Worm (Caenorhabditis elegans): ENCODE data around the gene F45H10.5.

Gene F45H10.5

DNA sequence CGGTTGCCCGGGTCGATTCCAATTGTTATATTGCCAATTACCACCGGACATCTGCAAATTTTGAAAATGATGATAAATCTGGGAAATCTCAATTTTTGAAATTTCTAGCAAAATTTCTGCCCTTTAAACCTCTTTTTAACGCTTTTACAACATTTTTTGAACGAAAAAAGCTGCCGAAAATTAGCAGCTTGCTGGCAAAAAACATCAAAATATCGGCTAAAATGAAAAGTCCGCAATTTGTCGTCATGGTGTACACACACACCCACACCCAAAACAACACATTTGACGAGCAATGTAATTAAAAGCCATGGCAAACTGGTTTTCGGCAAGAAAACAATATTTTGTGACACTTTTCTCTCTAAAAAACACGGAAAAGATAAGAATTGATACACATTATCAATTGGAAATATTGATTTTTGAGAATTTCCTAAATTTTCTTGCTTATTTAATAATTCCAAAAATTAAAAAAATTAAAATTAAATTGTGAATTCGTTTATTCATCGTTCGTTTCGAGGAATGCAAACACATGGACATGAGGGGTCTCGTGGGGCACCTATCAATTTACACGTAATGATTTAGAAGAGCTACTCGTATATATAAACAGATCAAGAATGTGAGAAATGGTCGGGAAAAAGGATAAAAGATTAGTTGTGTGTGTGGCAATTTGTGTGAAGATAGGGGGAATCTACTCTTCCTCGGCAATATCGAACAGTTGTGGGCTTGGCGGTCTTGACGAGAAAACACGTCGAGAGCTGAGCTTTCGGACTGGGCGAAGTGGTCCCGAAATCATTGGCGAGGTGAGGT is 40.9 kb upstream of the F45H10.5 start, which contains the start of gene pqn-27:
Gene pqn-27 (minus strand): TSS at position 51 of the 804 bp plus-strand sequence.
- TF ChIP-seq unc-55 (GFP tag; optimal IDR thresholded peaks at IDR 0.05) (peak; percentile 42), ama-1 (optimal IDR thresholded peaks at IDR 0.05) (peak; percentile 96), unc-39 (tag; optimal IDR thresholded peaks at IDR 0.05) (no peak), nhr-11 (tag; optimal IDR thresholded peaks at IDR 0.05) (no peak), C34F6.9 (tag; optimal IDR thresholded peaks at IDR 0.05) (peak; percentile 57), ztf-11 (tag; optimal IDR thresholded peaks at IDR 0.05) (no peak), blmp-1 (tag; optimal IDR thresholded peaks at IDR 0.05; ENCODE audit: insufficient read depth) (peak; percentile 60), nhr-77 (tag; optimal IDR thresholded peaks at IDR 0.05) (no peak), gmeb-1 (tag; optimal IDR thresholded peaks at IDR 0.05) (peak; percentile 69), elt-3 (tag; optimal IDR thresholded peaks at IDR 0.05) (no peak), lin-39 (tag; optimal IDR thresholded peaks at IDR 0.05) (no peak), ZK546.5 (tag; optimal IDR thresholded peaks at IDR 0.05) (no peak), ceh-16 (tag; optimal IDR thresholded peaks at IDR 0.05) (no peak), ztf-4 (tag; optimal IDR thresholded peaks at IDR 0.05) (peak; percentile 91), R02D3.7 (tag; optimal IDR thresholded peaks at IDR 0.05) (no peak), sem-4 (tag; optimal IDR thresholded peaks at IDR 0.05) (peak; percentile 59), crh-2 (tag; optimal IDR thresholded peaks at IDR 0.05) (peak; percentile 89), nhr-10 (tag; optimal IDR thresholded peaks at IDR 0.05) (no peak), lin-11 (tag; optimal IDR thresholded peaks at IDR 0.05) (no peak), nhr-23 (tag; optimal IDR thresholded peaks at IDR 0.05) (no peak), nhr-21 (tag; optimal IDR thresholded peaks at IDR 0.05) (peak; percentile 89), lsy-2 (tag; optimal IDR thresholded peaks at IDR 0.05) (peak; percentile 58 to 83), nhr-25 (tag; optimal IDR thresholded peaks at IDR 0.05) (peak; percentile 89), nhr-129 (tag; optimal IDR thresholded peaks at IDR 0.05) (peak; percentile 60), snpc-4 (tag; optimal IDR thresholded peaks at IDR 0.05) (no peak), dmd-4 (tag; optimal IDR thresholded peaks at IDR 0.05) (no peak), sma-3 (GFP tag; optimal IDR thresholded peaks at IDR 0.05) (peak; percentile 85), nhr-6 (tag; optimal IDR thresholded peaks at IDR 0.05) (peak; percentile 84), egl-27 (tag; optimal IDR thresholded peaks at IDR 0.05) (no peak), elt-1 (tag; optimal IDR thresholded peaks at IDR 0.05) (no peak), alr-1 (tag; optimal IDR thresholded peaks at IDR 0.05) (no peak), nhr-12 (tag; optimal IDR thresholded peaks at IDR 0.05) (peak; percentile 12), sma-9 (GFP tag; optimal IDR thresholded peaks at IDR 0.05) (peak; percentile 75), sma-9 (tag; optimal IDR thresholded peaks at IDR 0.05) (no peak), Y55F3AM.14 (GFP tag; optimal IDR thresholded peaks at IDR 0.05) (peak; percentile 80), F13H6.1 (tag; optimal IDR thresholded peaks at IDR 0.05) (peak; percentile 75), peb-1 (tag; optimal IDR thresholded peaks at IDR 0.05) (no peak), ztf-1 (GFP tag; conservative IDR thresholded peaks at IDR 0.05) (no peak), unc-62 (GFP tag; optimal IDR thresholded peaks at IDR 0.05) (peak; percentile 32), mbf-1 (tag; optimal IDR thresholded peaks at IDR 0.05) (no peak), mab-5 (tag; optimal IDR thresholded peaks at IDR 0.05) (no peak), zag-1 (tag; optimal IDR thresholded peaks at IDR 0.05) (no peak), fos-1 (tag; optimal IDR thresholded peaks at IDR 0.05) (peak; percentile 28), skn-1 (tag; optimal IDR thresholded peaks at IDR 0.05) (peak; percentile 70), mdl-1 (tag; optimal IDR thresholded peaks at IDR 0.05) (no peak), nhr-237 (tag; optimal IDR thresholded peaks at IDR 0.05) (no peak), aly-2 (tag; optimal IDR thresholded peaks at IDR 0.05) (no peak), lin-13 (GFP tag; optimal IDR thresholded peaks at IDR 0.05) (peak; percentile 77)

Measured in whole organism, L2 larva.